Fruit fly (Drosophila melanogaster) whole organism, embryonic: ENCODE results near the gene CG14410.

ENCODE experiments used
- BEAF-32 ChIP-seq: fragments of 200-800 bp; sonication (Bioruptor generic); optimal IDR thresholded peaks from 3 replicates; lab custom pipeline; 2017; ENCODE audit warnings: missing biosample characterization, missing genetic modification characterization, mild to moderate bottlenecking, moderate library complexity, missing genetic modification reagents
- Bdp1 ChIP-seq: fragments of 200-800 bp; sonication (Bioruptor generic); optimal IDR thresholded peaks from 3 replicates; lab custom pipeline; 2016; ENCODE audit warnings: missing biosample characterization, missing genetic modification characterization
- CG10565 ChIP-seq: fragments of 200-800 bp; sonication (Bioruptor generic); optimal IDR thresholded peaks from 3 replicates; lab custom pipeline; 2016; ENCODE audit warnings: missing biosample characterization, mild to moderate bottlenecking, missing genetic modification characterization
- CG10654 ChIP-seq: fragments of 200-800 bp; sonication (Bioruptor generic); optimal IDR thresholded peaks from 2 replicates; lab custom pipeline; 2016; ENCODE audit warnings: missing biosample characterization, missing genetic modification characterization
- CG11398 ChIP-seq: fragments of 200-800 bp; sonication (Bioruptor generic); optimal IDR thresholded peaks from 2 replicates; lab custom pipeline; 2016; ENCODE audit warnings: missing biosample characterization, missing genetic modification characterization
- CG11695 ChIP-seq: fragments of 200-800 bp; sonication (Bioruptor generic); IDR thresholded peaks from 3 replicates; pipeline ENCODE4 v1.3.6; 2022; ENCODE audit warnings: missing biosample characterization, missing genetic modification characterization
- CG14710 ChIP-seq: fragments of 200-800 bp; sonication (Bioruptor generic); optimal IDR thresholded peaks from 3 replicates; lab custom pipeline; 2019; ENCODE audit warnings: missing biosample characterization, mild to moderate bottlenecking, missing genetic modification characterization, moderate library complexity
- CG14965 ChIP-seq: fragments of 200-800 bp; sonication (Bioruptor generic); optimal IDR thresholded peaks from 2 replicates; lab custom pipeline; 2016; ENCODE audit warnings: missing biosample characterization, missing genetic modification characterization, borderline replicate concordance
- CG30020 ChIP-seq: fragments of 200-800 bp; optimal IDR thresholded peaks from 2 replicates; lab custom pipeline; 2019; ENCODE audit warnings: missing biosample characterization, mild to moderate bottlenecking, missing genetic modification characterization, moderate library complexity
- CG33213 ChIP-seq: fragments of 200-800 bp; sonication (Bioruptor generic); optimal IDR thresholded peaks from 3 replicates; lab custom pipeline; 2016; ENCODE audit warnings: missing biosample characterization, missing genetic modification characterization
- CG34224 ChIP-seq: fragments of 200-800 bp; sonication (Bioruptor generic); IDR thresholded peaks from 3 replicates; pipeline ENCODE4 v1.3.6; 2022; ENCODE audit warnings: missing biosample characterization, missing genetic modification characterization; ENCODE audit not compliant: partially characterized antibody
- CG3995 ChIP-seq: fragments of 200-800 bp; sonication (Bioruptor generic); optimal IDR thresholded peaks from 3 replicates; lab custom pipeline; 2016; ENCODE audit warnings: missing biosample characterization, missing genetic modification characterization
- CG6791 ChIP-seq: fragments of 200-800 bp; sonication (Bioruptor generic); IDR thresholded peaks from 3 replicates; pipeline ENCODE4 v1.3.6; 2022; ENCODE audit warnings: missing biosample characterization, missing genetic modification characterization; ENCODE audit not compliant: partially characterized antibody
- CG6854 ChIP-seq: fragments of 200-800 bp; sonication (Bioruptor generic); optimal IDR thresholded peaks from 3 replicates; lab custom pipeline; 2017; ENCODE audit warnings: missing biosample characterization, mild to moderate bottlenecking, missing genetic modification characterization
- CG7271 ChIP-seq: fragments of 200-800 bp; sonication (Bioruptor generic); optimal IDR thresholded peaks from 2 replicates; lab custom pipeline; 2018; ENCODE audit warnings: missing biosample characterization, mild to moderate bottlenecking, missing genetic modification characterization, moderate library complexity
- CG8359 ChIP-seq: fragments of 200-800 bp; sonication (Bioruptor generic); optimal IDR thresholded peaks from 2 replicates; lab custom pipeline; 2017; ENCODE audit warnings: missing biosample characterization, mild to moderate bottlenecking, missing genetic modification characterization, borderline replicate concordance
- CG9817 ChIP-seq: fragments of 200-800 bp; sonication (Bioruptor generic); optimal IDR thresholded peaks from 2 replicates; lab custom pipeline; 2018; ENCODE audit warnings: missing biosample characterization, mild to moderate bottlenecking, missing genetic modification characterization, moderate library complexity
- CTCF ChIP-seq: fragments of 200-800 bp; sonication (Bioruptor generic); optimal IDR thresholded peaks from 2 replicates; lab custom pipeline; 2017; ENCODE audit warnings: missing biosample characterization, mild to moderate bottlenecking, missing genetic modification characterization, moderate library complexity
- Camta ChIP-seq: fragments of 200-800 bp; sonication (Bioruptor generic); optimal IDR thresholded peaks from 2 replicates; lab custom pipeline; 2016; ENCODE audit warnings: missing biosample characterization, missing genetic modification characterization
- Doc2 ChIP-seq: fragments of 200-800 bp; sonication (Bioruptor generic); IDR thresholded peaks from 2 replicates; pipeline ENCODE4 v1.3.6; 2022; ENCODE audit warnings: missing biosample characterization, missing genetic modification characterization
- E2f1 ChIP-seq: fragments of 200-800 bp; sonication (Bioruptor generic); IDR thresholded peaks from 2 replicates; pipeline ENCODE4 v1.3.6; 2022; ENCODE audit warnings: missing biosample characterization, missing genetic modification characterization
- ERR ChIP-seq: fragments of 200-800 bp; sonication (Bioruptor generic); optimal IDR thresholded peaks from 2 replicates; lab custom pipeline; 2016; ENCODE audit warnings: missing biosample characterization, missing genetic modification characterization
- HmgD ChIP-seq: fragments of 200-800 bp; sonication (Bioruptor generic); optimal IDR thresholded peaks from 3 replicates; lab custom pipeline; 2016; ENCODE audit warnings: missing biosample characterization, missing genetic modification characterization
- Hmx ChIP-seq: fragments of 200-800 bp; sonication (Bioruptor generic); optimal IDR thresholded peaks from 2 replicates; lab custom pipeline; 2016; ENCODE audit warnings: missing biosample characterization, missing genetic modification characterization
- NK7.1 ChIP-seq: fragments of 200-800 bp; sonication (Bioruptor generic); optimal IDR thresholded peaks from 3 replicates; lab custom pipeline; 2016; ENCODE audit warnings: missing biosample characterization, missing genetic modification characterization
- Six4 ChIP-seq: fragments of 200-800 bp; sonication (Bioruptor generic); optimal IDR thresholded peaks from 2 replicates; lab custom pipeline; 2016; ENCODE audit warnings: missing biosample characterization, missing genetic modification characterization
- Usf ChIP-seq: fragments of 200-800 bp; sonication (Bioruptor generic); optimal IDR thresholded peaks from 2 replicates; lab custom pipeline; 2017; ENCODE audit warnings: missing genotype, missing biosample characterization, missing genetic modification characterization
- YL-1 ChIP-seq: fragments of 200-800 bp; sonication (Bioruptor generic); optimal IDR thresholded peaks from 3 replicates; lab custom pipeline; 2017; ENCODE audit warnings: missing biosample characterization, mild to moderate bottlenecking, missing genetic modification characterization
- aop ChIP-seq: fragments of 200-800 bp; sonication (Bioruptor generic); IDR thresholded peaks from 2 replicates; pipeline ENCODE4 v1.3.6; 2022; ENCODE audit warnings: missing biosample characterization, missing genetic modification characterization
- az2 ChIP-seq: fragments of 200-800 bp; sonication (Bioruptor generic); optimal IDR thresholded peaks from 3 replicates; lab custom pipeline; 2016; ENCODE audit warnings: missing biosample characterization, missing genetic modification characterization
- bigmax ChIP-seq: fragments of 200-800 bp; sonication (Bioruptor generic); optimal IDR thresholded peaks from 2 replicates; lab custom pipeline; 2018; ENCODE audit warnings: missing biosample characterization, mild to moderate bottlenecking, missing genetic modification characterization
- cwo ChIP-seq: fragments of 200-800 bp; sonication (Bioruptor generic); optimal IDR thresholded peaks from 3 replicates; lab custom pipeline; 2017; ENCODE audit warnings: missing biosample characterization, missing genetic modification characterization, mild to moderate bottlenecking, moderate library complexity, missing genetic modification reagents
- dan ChIP-seq: fragments of 200-800 bp; sonication (Bioruptor generic); IDR thresholded peaks from 2 replicates; pipeline ENCODE4 v1.3.6; 2022; ENCODE audit warnings: missing biosample characterization, missing genetic modification characterization
- dmrt11E ChIP-seq: fragments of 200-800 bp; sonication (Bioruptor generic); optimal IDR thresholded peaks from 3 replicates; lab custom pipeline; 2018; ENCODE audit warnings: missing biosample characterization, mild to moderate bottlenecking, missing genetic modification characterization, moderate library complexity
- dmrt99B ChIP-seq: fragments of 200-800 bp; sonication (Bioruptor generic); optimal IDR thresholded peaks from 2 replicates; lab custom pipeline; 2018; ENCODE audit warnings: missing biosample characterization, mild to moderate bottlenecking, missing genetic modification characterization, moderate library complexity
- ewg ChIP-seq: fragments of 200-800 bp; sonication (Bioruptor generic); optimal IDR thresholded peaks from 3 replicates; lab custom pipeline; 2017; ENCODE audit warnings: mild to moderate bottlenecking, missing biosample characterization, missing genetic modification reagents, missing genetic modification characterization
- fu2 ChIP-seq: fragments of 200-800 bp; sonication (Bioruptor generic); optimal IDR thresholded peaks from 2 replicates; lab custom pipeline; 2016; ENCODE audit warnings: missing biosample characterization, missing genetic modification characterization
- gcm2 ChIP-seq: fragments of 200-800 bp; sonication (Bioruptor generic); optimal IDR thresholded peaks from 2 replicates; lab custom pipeline; 2016; ENCODE audit warnings: missing biosample characterization, missing genetic modification characterization
- grau ChIP-seq: fragments of 200-800 bp; optimal IDR thresholded peaks from 3 replicates; lab custom pipeline; 2019; ENCODE audit warnings: missing biosample characterization, mild to moderate bottlenecking, missing genetic modification characterization, moderate library complexity
- gro ChIP-seq: fragments of 200-800 bp; sonication (Bioruptor generic); optimal IDR thresholded peaks from 2 replicates; lab custom pipeline; 2016; ENCODE audit warnings: missing biosample characterization, missing genetic modification characterization
- gt ChIP-seq: fragments of 200-800 bp; sonication (Bioruptor generic); IDR thresholded peaks from 2 replicates; pipeline ENCODE4 v1.3.6; 2022; ENCODE audit warnings: missing biosample characterization, missing genetic modification characterization
- ind ChIP-seq: fragments of 200-800 bp; sonication (Bioruptor generic); optimal IDR thresholded peaks from 3 replicates; lab custom pipeline; 2016; ENCODE audit warnings: missing biosample characterization, missing genetic modification characterization
- lilli ChIP-seq: fragments of 200-800 bp; sonication (Bioruptor generic); optimal IDR thresholded peaks from 3 replicates; lab custom pipeline; 2016; ENCODE audit warnings: missing biosample characterization, missing genetic modification characterization
- otp ChIP-seq: fragments of 200-800 bp; sonication (Bioruptor generic); IDR thresholded peaks from 3 replicates; pipeline ENCODE4, ENCODE4 v1.3.6; 2022; ENCODE audit warnings: missing biosample characterization, missing genetic modification characterization
- pan ChIP-seq, 4 experiments: fragments of >200 bp in 3 of 4; fragments of 200-800 bp in 1 of 4; sonication (Bioruptor generic) in 1 of 4; optimal IDR thresholded peaks in 3 of 4; IDR thresholded peaks in 1 of 4; 2 replicates each; pipeline versions ENCODE4 v1.3.6 to Lab custom; 2017 to 2022; ENCODE audit warnings: missing biosample characterization in 2 of 4, missing genetic modification characterization in 2 of 4, mixed read lengths in 1 of 4
- peb ChIP-seq: fragments of 200-800 bp; sonication (Bioruptor generic); IDR thresholded peaks from 2 replicates; pipeline ENCODE4 v1.3.6; 2022; ENCODE audit warnings: missing biosample characterization, missing genetic modification characterization
- phol ChIP-seq: fragments of 200-800 bp; sonication (Bioruptor generic); optimal IDR thresholded peaks from 3 replicates; lab custom pipeline; 2018; ENCODE audit warnings: missing biosample characterization, mild to moderate bottlenecking, missing genetic modification characterization, moderate library complexity
- ranshi ChIP-seq: fragments of 200-800 bp; sonication (Bioruptor generic); IDR thresholded peaks from 2 replicates; pipeline ENCODE4 v1.3.6; 2022; ENCODE audit warnings: missing biosample characterization, missing genetic modification characterization
- sim ChIP-seq: fragments of 200-800 bp; sonication (Bioruptor generic); IDR thresholded peaks from 2 replicates; pipeline ENCODE4 v1.3.6; 2022; ENCODE audit warnings: missing biosample characterization, missing genetic modification characterization
- sisA ChIP-seq: fragments of 200-800 bp; sonication (Bioruptor generic); IDR thresholded peaks from 2 replicates; pipeline ENCODE4 v1.3.6; 2022; ENCODE audit warnings: missing biosample characterization, missing genetic modification characterization
- twi ChIP-seq: fragments of 200-800 bp; optimal IDR thresholded peaks from 2 replicates; lab custom pipeline; 2019; ENCODE audit warnings: missing biosample characterization, mild to moderate bottlenecking, missing genetic modification characterization, moderate library complexity
- tx ChIP-seq: fragments of 200-800 bp; sonication (Bioruptor generic); optimal IDR thresholded peaks from 2 replicates; lab custom pipeline; 2016; ENCODE audit warnings: missing biosample characterization, missing genetic modification characterization
- vnd ChIP-seq: fragments of 200-800 bp; sonication (Bioruptor generic); IDR thresholded peaks from 3 replicates; pipeline ENCODE4 v1.3.6; 2022; ENCODE audit warnings: missing biosample characterization, missing genetic modification characterization; ENCODE audit not compliant: partially characterized antibody

The CG14410 gene

DNA sequence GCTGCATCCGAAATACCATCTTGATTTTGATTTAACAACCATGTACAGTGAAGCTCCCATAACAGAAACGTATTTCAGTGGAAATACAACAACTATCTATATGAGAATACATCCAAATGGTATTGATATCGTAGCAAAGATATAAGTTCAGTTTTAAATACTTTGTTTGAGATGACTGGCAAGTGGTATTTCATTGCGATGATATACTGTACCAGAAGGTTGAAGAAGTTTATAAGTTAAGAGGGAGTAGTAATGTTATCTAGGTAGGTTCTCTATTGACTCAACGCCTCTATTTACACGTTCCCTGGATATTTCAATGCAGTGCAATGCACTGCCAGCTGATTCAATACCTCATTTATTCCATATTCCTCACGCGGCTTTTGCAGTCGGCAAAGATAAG lies 30.9 kb upstream of the CG14410 start (continued):
- TF ChIP-seq lilli (GFP tag; lab: Kevin White, UChicago) (no peak), Camta (GFP tag; lab: Kevin White, UChicago) (peak; percentile 8), vnd (no peak), CG34224 (GFP tag; lab: Robert Waterston, UW) (no peak), phol (peak; percentile 13), HmgD (no peak), ranshi (GFP tag; lab: Robert Waterston, UW) (no peak), CG6854 (GFP tag; lab: Kevin White, UChicago) (no peak), CG8359 (GFP tag; lab: Kevin White, UChicago) (no peak), CTCF (no peak), CG14965 (GFP tag; lab: Kevin White, UChicago) (no peak), CG6791 (GFP tag; lab: Robert Waterston, UW) (no peak), grau (tag; lab: Kevin White, UChicago) (peak; percentile 68), CG11398 (GFP tag; lab: Kevin White, UChicago) (no peak), Six4 (GFP tag; lab: Kevin White, UChicago) (no peak), ewg (GFP tag; lab: Kevin White, UChicago) (peak; percentile 10), CG14710 (tag; lab: Kevin White, UChicago) (peak; percentile 7), CG9817 (tag; lab: Kevin White, UChicago) (no peak), tx (GFP tag; lab: Kevin White, UChicago) (no peak), dmrt11E (tag; lab: Kevin White, UChicago) (peak; percentile 28), CG7271 (no peak), fu2 (GFP tag; lab: Kevin White, UChicago) (no peak), CG3995 (GFP tag; lab: Kevin White, UChicago) (no peak), az2 (GFP tag; lab: Kevin White, UChicago) (no peak), ind (no peak), Doc2 (GFP tag; lab: Robert Waterston, UW) (no peak), YL-1 (no peak), twi (no peak), CG10565 (GFP tag; lab: Kevin White, UChicago) (no peak), Usf (no peak), CG33213 (GFP tag; lab: Kevin White, UChicago) (no peak), Hmx (no peak), CG11695 (no peak), Bdp1 (GFP tag; lab: Kevin White, UChicago) (no peak), NK7.1 (no peak), CG10654 (GFP tag; lab: Kevin White, UChicago) (no peak), gro (GFP tag; lab: Kevin White, UChicago) (no peak), dmrt99B (tag; lab: Kevin White, UChicago) (peak; percentile 9), sisA (GFP tag; lab: Robert Waterston, UW) (no peak), sim (GFP tag; lab: Robert Waterston, UW) (no peak), aop (GFP tag; lab: Robert Waterston, UW) (no peak)
- TF ChIP-seq, all 482 proteins: peak for 54

DNA sequence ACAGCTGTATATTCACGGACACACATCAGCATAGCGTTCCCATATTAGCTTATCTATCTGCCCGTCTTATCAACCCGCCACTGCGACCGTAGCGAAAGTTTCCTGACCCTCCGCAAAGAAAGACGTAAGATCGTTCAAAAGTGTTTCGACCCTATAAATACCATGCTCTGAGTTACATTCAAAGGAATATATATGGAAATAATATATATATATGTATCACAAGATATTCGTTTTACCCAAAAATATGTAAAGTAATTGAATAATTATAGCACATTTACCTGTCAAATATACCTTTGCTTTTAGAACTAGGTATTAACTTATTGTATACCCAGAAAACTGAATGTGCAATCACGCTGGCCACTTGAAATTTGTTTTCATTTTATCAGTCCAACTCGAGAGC lies 26.1 kb upstream of the CG14410 start:
- TF ChIP-seq CG33213 (GFP tag; lab: Kevin White, UChicago) (no peak), gt (GFP tag; lab: Robert Waterston, UW) (no peak), ERR (GFP tag; lab: Kevin White, UChicago) (no peak), gcm2 (GFP tag; lab: Kevin White, UChicago) (no peak), pan (optimal IDR thresholded peaks at IDR 0.05; lab: Kevin White, UChicago) (no peak), pan (GFP tag; optimal IDR thresholded peaks at IDR 0.05 in 1 of 2, IDR thresholded peaks at IDR 0.05 in 1 of 2) (peak in 1 of 2 experiments; percentile 10), peb (GFP tag; lab: Robert Waterston, UW) (no peak), bigmax (GFP tag; lab: Kevin White, UChicago) (no peak), E2f1 (no peak), BEAF-32 (GFP tag; lab: Kevin White, UChicago) (no peak), CG8359 (GFP tag; lab: Kevin White, UChicago) (no peak), Doc2 (GFP tag; lab: Robert Waterston, UW) (no peak), NK7.1 (no peak), CG30020 (tag; lab: Kevin White, UChicago) (no peak), otp (GFP tag; lab: Robert Waterston, UW) (no peak), cwo (GFP tag; lab: Kevin White, UChicago) (no peak), dan (GFP tag; lab: Robert Waterston, UW) (no peak)
